Worm (Caenorhabditis elegans): ENCODE results near the gene mkk-4.

The mkk-4 gene

DNA sequence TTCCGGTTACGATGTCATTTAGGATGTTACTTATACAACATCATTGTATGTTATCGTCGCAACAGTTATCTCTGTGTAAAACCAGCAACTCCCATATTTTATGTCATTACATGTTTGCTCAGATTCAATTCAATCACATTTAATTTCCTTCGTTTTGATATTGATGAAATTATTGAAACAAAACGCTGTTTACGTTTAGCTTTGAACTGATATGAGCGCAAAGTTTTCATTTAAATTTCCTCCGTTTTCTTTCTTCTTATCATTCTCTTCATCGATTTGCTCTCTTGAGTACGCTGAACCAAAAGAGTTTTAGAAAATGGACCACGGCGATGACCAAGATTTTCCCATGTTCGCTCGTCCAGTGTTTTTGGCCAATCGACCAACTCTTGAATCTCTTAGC is 3.2 kb downstream of the mkk-4 start, which contains the start of gene sek-6:
Gene sek-6 (plus strand): TSS at position 315 of the 400 bp plus-strand sequence.
- TF ChIP-seq hnd-1 (tag; optimal IDR thresholded peaks at IDR 0.05) (no peak), tbx-37 (GFP tag; conservative IDR thresholded peaks at IDR 0.05) (no peak), tbx-11 (GFP tag; IDR thresholded peaks at IDR 0.05) (no peak), ama-1 (optimal IDR thresholded peaks at IDR 0.05) (no peak), pes-1 (GFP tag; IDR thresholded peaks at IDR 0.05) (no peak), hmg-4 (GFP tag; optimal IDR thresholded peaks at IDR 0.05) (no peak), scrt-1 (GFP tag; IDR thresholded peaks at IDR 0.05) (no peak), flt-1 (GFP tag; IDR thresholded peaks at IDR 0.05) (no peak), F13C5.2 (tag; optimal IDR thresholded peaks at IDR 0.05) (no peak), B0310.2 (tag; optimal IDR thresholded peaks at IDR 0.05) (no peak), tra-4 (tag; optimal IDR thresholded peaks at IDR 0.05) (no peak), ceh-13 (GFP tag; optimal IDR thresholded peaks at IDR 0.05) (no peak)

DNA sequence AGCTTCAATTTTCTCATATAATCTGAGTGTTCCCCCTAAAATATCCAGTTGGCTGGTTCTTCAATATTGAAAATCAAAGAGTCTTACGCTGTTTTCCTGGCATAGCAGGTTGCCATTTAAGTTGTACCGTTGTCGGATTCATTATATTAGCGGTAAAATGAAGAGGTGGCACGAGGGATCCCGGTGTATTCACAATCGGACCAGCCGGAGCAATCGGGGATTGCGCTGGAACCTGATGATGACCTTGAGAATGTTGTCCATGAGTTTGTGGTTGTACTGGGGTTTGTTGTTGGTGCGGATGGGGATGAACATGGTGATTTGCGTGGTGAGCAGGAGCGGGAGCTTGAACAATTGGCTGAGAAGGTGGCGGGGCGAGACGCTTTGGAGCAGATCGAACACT is 16.8 kb downstream of the mkk-4 start:
- TF ChIP-seq scrt-1 (GFP tag; IDR thresholded peaks at IDR 0.05), result no peak
- TF ChIP-seq flt-1 (GFP tag; IDR thresholded peaks at IDR 0.05), result no peak
- TF ChIP-seq aly-1 (tag; optimal IDR thresholded peaks at IDR 0.05), result no peak
- TF ChIP-seq ceh-36 (tag; optimal IDR thresholded peaks at IDR 0.05), result no peak
- TF ChIP-seq hmg-4 (GFP tag; optimal IDR thresholded peaks at IDR 0.05), result no peak
- TF ChIP-seq hmbx-1 (tag; optimal IDR thresholded peaks at IDR 0.05), result no peak
- no peak for TF ChIP-seq F13C5.2 (tag; optimal IDR thresholded peaks at IDR 0.05)
- TF ChIP-seq tra-4 (tag; optimal IDR thresholded peaks at IDR 0.05), result no peak
- TF ChIP-seq tbx-11 (GFP tag; IDR thresholded peaks at IDR 0.05), result no peak
- no peak for TF ChIP-seq ama-1 (optimal IDR thresholded peaks at IDR 0.05)
- TF ChIP-seq hnd-1 (tag; optimal IDR thresholded peaks at IDR 0.05), result no peak
- TF ChIP-seq pes-1 (GFP tag; IDR thresholded peaks at IDR 0.05), result no peak

DNA sequence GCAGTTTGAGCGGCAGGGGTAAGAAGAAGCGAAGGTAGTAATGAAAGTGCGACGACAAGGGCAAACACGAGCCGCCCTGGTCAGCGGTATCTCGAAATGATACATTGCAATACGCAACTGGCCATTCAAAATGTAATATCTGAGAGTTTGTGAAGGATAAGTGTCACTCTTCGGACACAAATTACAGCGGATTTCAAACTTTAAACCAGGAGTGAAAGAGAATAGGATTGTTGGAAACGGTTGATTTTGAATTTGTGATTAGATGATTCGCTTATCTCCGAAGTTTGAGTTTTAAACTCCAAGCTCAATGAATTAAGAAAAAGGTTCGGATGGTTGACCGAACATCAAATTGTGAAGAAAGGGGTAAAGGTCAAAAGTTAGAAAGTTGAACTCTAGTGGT is 19.7 kb downstream of the mkk-4 start, which contains the start of gene ZC374.2:
Gene ZC374.2 (minus strand): TSS at position 101 of the 400 bp plus-strand sequence.
- TF ChIP-seq ceh-36 (tag; optimal IDR thresholded peaks at IDR 0.05) (no peak), pes-1 (GFP tag; IDR thresholded peaks at IDR 0.05) (no peak)

DNA sequence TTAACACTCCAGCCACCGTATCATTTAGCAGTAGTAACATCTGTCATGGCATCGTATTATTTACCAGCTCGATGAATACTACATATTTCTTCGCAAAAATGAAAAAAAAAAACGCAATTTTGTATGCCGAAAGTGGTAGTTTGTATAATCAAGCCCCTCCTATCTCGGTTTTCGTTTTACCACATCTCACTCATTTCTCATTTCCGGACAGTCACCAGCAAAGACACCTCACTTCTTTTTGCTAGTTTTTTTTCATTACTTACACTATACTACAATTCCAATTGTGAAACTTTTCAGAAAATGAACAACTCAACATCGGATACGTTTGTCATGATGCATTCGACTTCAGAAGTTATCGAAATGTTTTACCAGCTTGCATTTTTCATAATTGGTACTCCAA is 21.5 kb downstream of the mkk-4 start, which contains the start of gene gnrr-3:
Gene gnrr-3 (plus strand): TSS at position 301 of the 400 bp plus-strand sequence.
- no peak for TF ChIP-seq ama-1 (optimal IDR thresholded peaks at IDR 0.05)
- TF ChIP-seq B0310.2 (tag; optimal IDR thresholded peaks at IDR 0.05), result no peak
- TF ChIP-seq hnd-1 (tag; optimal IDR thresholded peaks at IDR 0.05), result no peak
- TF ChIP-seq tbx-11 (GFP tag; IDR thresholded peaks at IDR 0.05), result no peak

DNA sequence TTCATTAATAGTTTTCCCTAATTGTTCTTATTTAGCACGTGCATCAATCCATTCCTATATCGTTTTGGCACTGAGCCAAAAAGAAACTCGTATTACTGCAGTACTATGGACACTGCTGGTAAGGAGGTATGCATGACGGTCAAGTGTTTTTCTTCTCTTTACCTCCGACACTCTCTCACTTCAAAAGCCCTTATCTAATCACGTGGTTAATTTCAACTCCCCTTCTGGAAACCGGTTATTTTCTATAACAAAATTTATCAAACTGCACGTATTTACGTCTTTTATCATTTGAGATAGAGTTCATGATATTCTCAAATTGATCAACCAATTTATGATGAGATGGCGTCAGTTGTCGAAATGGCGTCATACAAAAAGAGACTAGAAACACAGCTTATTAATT is 24.0 kb downstream of the mkk-4 start:
- no peak for TF ChIP-seq aly-1 (tag; optimal IDR thresholded peaks at IDR 0.05)
- TF ChIP-seq hmg-4 (GFP tag; optimal IDR thresholded peaks at IDR 0.05), result no peak
- no peak for TF ChIP-seq hmbx-1 (tag; optimal IDR thresholded peaks at IDR 0.05)
- TF ChIP-seq tra-4 (tag; optimal IDR thresholded peaks at IDR 0.05), result no peak
- no peak for TF ChIP-seq B0310.2 (tag; optimal IDR thresholded peaks at IDR 0.05)

DNA sequence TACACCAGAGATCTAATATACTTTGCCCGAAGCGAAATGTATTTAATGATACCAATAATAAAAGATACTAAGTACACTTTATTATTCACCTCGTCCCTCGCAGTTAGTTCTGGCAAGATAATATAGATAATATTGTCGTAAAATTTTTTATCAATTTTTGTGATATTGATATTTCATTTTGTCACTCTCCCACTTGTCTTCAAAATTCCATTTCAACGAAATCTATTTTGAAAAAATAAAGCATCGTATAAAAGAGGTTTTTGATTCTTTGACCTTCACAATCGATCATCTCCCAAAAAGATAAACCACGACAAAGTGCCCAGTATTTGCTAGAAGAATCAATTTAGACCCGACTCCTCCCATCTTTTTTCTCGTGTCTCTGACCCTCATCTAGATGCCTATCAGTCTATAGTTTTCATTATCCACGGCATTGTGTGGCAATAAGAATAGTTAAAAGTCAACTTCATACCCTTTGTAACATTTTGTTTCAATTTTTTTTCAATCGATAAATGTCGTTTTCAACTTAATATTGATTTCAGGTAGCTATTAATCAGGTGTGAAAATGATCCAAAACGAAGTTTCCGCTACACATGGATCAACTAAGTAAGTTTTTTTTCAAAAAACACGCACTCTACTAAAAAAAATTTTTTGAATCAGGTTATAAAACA is 26.2 kb downstream of the mkk-4 start, which contains the start of gene cbs-1:
Gene cbs-1 (plus strand): TSS at position 534 of the 668 bp plus-strand sequence.
- TF ChIP-seq pes-1 (GFP tag; IDR thresholded peaks at IDR 0.05) (no peak), sea-1 (GFP tag; conservative IDR thresholded peaks at IDR 0.05) (no peak), hmg-4 (GFP tag; optimal IDR thresholded peaks at IDR 0.05) (no peak), B0310.2 (tag; optimal IDR thresholded peaks at IDR 0.05) (no peak), ama-1 (optimal IDR thresholded peaks at IDR 0.05) (no peak), hmbx-1 (tag; optimal IDR thresholded peaks at IDR 0.05) (no peak), tbx-11 (GFP tag; IDR thresholded peaks at IDR 0.05) (no peak), tbx-37 (GFP tag; conservative IDR thresholded peaks at IDR 0.05) (no peak), tra-4 (tag; optimal IDR thresholded peaks at IDR 0.05) (no peak), ets-7 (tag; optimal IDR thresholded peaks at IDR 0.05) (no peak), hnd-1 (tag; optimal IDR thresholded peaks at IDR 0.05) (no peak), F13C5.2 (tag; optimal IDR thresholded peaks at IDR 0.05) (no peak), aly-1 (tag; optimal IDR thresholded peaks at IDR 0.05) (no peak)

DNA sequence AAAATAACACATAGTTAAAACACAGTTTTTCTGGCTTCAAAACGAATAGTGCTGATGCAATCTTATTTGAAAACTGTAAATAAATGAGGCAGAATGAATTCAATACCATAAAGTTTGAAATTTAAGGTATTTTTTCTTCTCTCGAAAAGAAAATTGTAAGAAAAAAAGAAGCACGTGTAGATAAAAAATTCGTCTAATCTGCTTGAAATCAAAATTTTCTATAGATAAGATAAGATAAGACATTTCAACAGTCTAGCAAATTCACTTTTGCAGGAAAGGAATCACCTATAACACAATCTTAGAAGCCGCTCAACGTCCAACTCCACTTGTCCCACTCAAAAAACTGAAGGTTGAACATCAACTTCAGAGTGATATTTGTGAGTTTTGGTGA is 26.7 kb downstream of the mkk-4 start:
- TF ChIP-seq tra-4 (tag; optimal IDR thresholded peaks at IDR 0.05), result no peak
- no peak for TF ChIP-seq F13C5.2 (tag; optimal IDR thresholded peaks at IDR 0.05)
- TF ChIP-seq ceh-36 (tag; optimal IDR thresholded peaks at IDR 0.05), result no peak
- TF ChIP-seq hnd-1 (tag; optimal IDR thresholded peaks at IDR 0.05), result no peak
- TF ChIP-seq hmbx-1 (tag; optimal IDR thresholded peaks at IDR 0.05), result no peak
- no peak for TF ChIP-seq ets-7 (tag; optimal IDR thresholded peaks at IDR 0.05)
- TF ChIP-seq flt-1 (GFP tag; IDR thresholded peaks at IDR 0.05), result no peak
- TF ChIP-seq sea-1 (GFP tag; conservative IDR thresholded peaks at IDR 0.05), result no peak
- TF ChIP-seq scrt-1 (GFP tag; IDR thresholded peaks at IDR 0.05), result no peak
- no peak for TF ChIP-seq tbx-11 (GFP tag; IDR thresholded peaks at IDR 0.05)
- no peak for TF ChIP-seq ceh-13 (GFP tag; optimal IDR thresholded peaks at IDR 0.05)
- no peak for TF ChIP-seq pes-1 (GFP tag; IDR thresholded peaks at IDR 0.05)
- no peak for TF ChIP-seq B0310.2 (tag; optimal IDR thresholded peaks at IDR 0.05)
- TF ChIP-seq ama-1 (optimal IDR thresholded peaks at IDR 0.05), result no peak
- TF ChIP-seq aly-1 (tag; optimal IDR thresholded peaks at IDR 0.05), result no peak
- no peak for TF ChIP-seq hmg-4 (GFP tag; optimal IDR thresholded peaks at IDR 0.05)
- TF ChIP-seq tbx-37 (GFP tag; conservative IDR thresholded peaks at IDR 0.05), result no peak

DNA sequence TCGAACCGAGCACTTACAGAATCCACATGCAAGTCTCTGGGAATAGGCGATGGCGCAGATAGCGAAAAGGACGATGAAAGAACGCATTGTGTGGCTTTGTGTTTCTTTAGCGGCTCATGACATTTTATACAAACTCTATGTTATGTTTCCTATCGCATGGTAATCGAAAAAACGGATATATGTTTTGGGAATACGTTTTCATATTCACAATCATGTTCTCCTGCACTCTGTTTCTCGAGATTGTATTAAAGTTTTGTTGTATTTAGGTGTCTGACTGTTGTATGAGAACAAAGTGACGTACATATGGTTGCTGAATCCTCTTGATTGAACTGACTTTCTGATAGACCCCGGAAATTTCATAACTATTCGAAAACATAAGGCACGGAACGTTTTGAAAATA is 30.7 kb downstream of the mkk-4 start, which contains the start of gene ZC373.2:
Gene ZC373.2 (minus strand): TSS at position 101 of the 400 bp plus-strand sequence.
- TF ChIP-seq ets-7 (tag; optimal IDR thresholded peaks at IDR 0.05) (no peak), sea-1 (GFP tag; conservative IDR thresholded peaks at IDR 0.05) (no peak), F13C5.2 (tag; optimal IDR thresholded peaks at IDR 0.05) (no peak), pes-1 (GFP tag; IDR thresholded peaks at IDR 0.05) (no peak), aly-1 (tag; optimal IDR thresholded peaks at IDR 0.05) (no peak)

Data from whole organism, early embryonic.